Fruit fly (Drosophila melanogaster): ENCODE results near the gene Ir76a.

Ir76a gene

DNA sequence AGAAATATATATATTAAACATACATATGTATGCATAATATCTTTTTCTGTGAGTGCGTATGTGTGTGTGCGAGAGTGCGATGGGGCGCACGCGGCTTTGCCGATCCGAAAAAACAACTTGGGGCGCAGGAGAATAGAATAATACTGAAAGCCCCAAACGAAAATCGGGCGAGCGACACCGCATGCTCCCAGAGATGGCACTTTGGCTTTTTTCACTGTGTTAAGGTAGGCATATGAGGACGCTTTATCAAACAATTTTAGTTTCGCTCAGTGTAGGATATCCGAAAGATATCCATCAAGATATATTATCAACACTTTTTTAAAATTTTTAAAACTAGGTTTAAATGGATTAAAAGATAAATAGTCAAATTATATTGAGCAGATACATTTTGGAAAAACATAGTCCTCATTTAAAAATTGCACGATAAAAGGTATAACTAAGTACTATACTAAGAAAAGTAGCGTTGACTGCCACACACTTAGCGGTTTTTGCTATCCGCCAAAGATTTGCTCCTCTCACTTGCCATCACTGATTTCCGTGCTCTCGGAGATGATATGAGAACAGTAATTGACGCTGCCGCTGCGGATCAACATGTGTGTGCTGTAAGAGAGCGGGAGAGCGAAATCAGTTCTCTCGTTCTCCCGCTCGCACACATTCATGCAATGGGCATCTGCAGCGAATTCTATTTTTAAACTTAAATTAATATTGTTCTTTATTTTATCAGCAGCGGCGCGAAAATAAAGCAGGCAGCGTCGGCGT lies 8.0 kb upstream of the Ir76a start (continued):
- TF ChIP-seq sna (GFP tag; IDR thresholded peaks at IDR 0.05; ENCODE audit: partially characterized antibody) (no peak), Awh (GFP tag; IDR thresholded peaks at IDR 0.05) (no peak), dmrt99B (tag; optimal IDR thresholded peaks at IDR 0.05) (peak; percentile 67), az2 (GFP tag; optimal IDR thresholded peaks at IDR 0.05) (peak; percentile 59), dmrt11E (tag; optimal IDR thresholded peaks at IDR 0.05) (peak; percentile 71), CG12071 (GFP tag; optimal IDR thresholded peaks at IDR 0.05) (no peak), CG6765 (GFP tag; optimal IDR thresholded peaks at IDR 0.05) (peak; percentile 17), CG4360 (GFP tag; IDR thresholded peaks at IDR 0.05) (0 out of 2 replicates have a peak, but pooled peaks have one; percentile 22), tio (GFP tag; optimal IDR thresholded peaks at IDR 0.05) (peak; percentile 66), gsb (GFP tag; IDR thresholded peaks at IDR 0.05) (no peak), CG13287 (GFP tag; IDR thresholded peaks at IDR 0.05; ENCODE audit: partially characterized antibody) (no peak), hb (GFP tag; IDR thresholded peaks at IDR 0.05; ENCODE audit: partially characterized antibody) (no peak), CG32532 (GFP tag; IDR thresholded peaks at IDR 0.05) (peak; percentile 37; the same call in 1 of the 2 replicates), Rfx (GFP tag; IDR thresholded peaks at IDR 0.05) (peak; percentile 56), caup (GFP tag; optimal IDR thresholded peaks at IDR 0.05; ENCODE audit: severe bottlenecking) (peak; percentile 14), CG9932 (GFP tag; IDR thresholded peaks at IDR 0.05) (peak; percentile 71), lmd (GFP tag; IDR thresholded peaks at IDR 0.05) (peak; percentile 69), Jarid2 (GFP tag; optimal IDR thresholded peaks at IDR 0.05) (peak; percentile 85), pan (optimal IDR thresholded peaks at IDR 0.05) (no peak), pan (GFP tag; optimal IDR thresholded peaks at IDR 0.05 in 1 of 2, IDR thresholded peaks at IDR 0.05 in 1 of 2) (no peak), zfh1 (GFP tag; IDR thresholded peaks at IDR 0.05) (peak; percentile 32; the same call in 2 of the 3 replicates), nerfin-2 (GFP tag; IDR thresholded peaks at IDR 0.05; ENCODE audit: partially characterized antibody) (no peak), Adf1 (GFP tag; IDR thresholded peaks at IDR 0.05) (no peak), CG7839 (tag; optimal IDR thresholded peaks at IDR 0.05) (peak; percentile 79), Hsf (GFP tag; optimal IDR thresholded peaks at IDR 0.05) (peak; percentile 65), emc (GFP tag; optimal IDR thresholded peaks at IDR 0.05) (no peak), en (GFP tag; optimal IDR thresholded peaks at IDR 0.05) (peak; percentile 19), CG2712 (tag; optimal IDR thresholded peaks at IDR 0.05) (peak; percentile 75), Med (GFP tag) (peak; percentile 86), trh (GFP tag; optimal IDR thresholded peaks at IDR 0.05) (peak; percentile 22), CG6813 (GFP tag; optimal IDR thresholded peaks at IDR 0.05) (no peak), CG17829 (tag; optimal IDR thresholded peaks at IDR 0.05) (peak; percentile 47), CG17359 (tag; optimal IDR thresholded peaks at IDR 0.05) (peak; percentile 54), CG3726 (GFP tag; IDR thresholded peaks at IDR 0.05) (0 out of 3 replicates have a peak, but pooled peaks have one; percentile 52), Dref (GFP tag; IDR thresholded peaks at IDR 0.05) (no peak), Ssrp (tag; optimal IDR thresholded peaks at IDR 0.05) (peak; percentile 64), CG8478 (optimal IDR thresholded peaks at IDR 0.05) (no peak), CG6175 (GFP tag; IDR thresholded peaks at IDR 0.05) (no peak), CG1024 (GFP tag; IDR thresholded peaks at IDR 0.05) (no peak), MTF-1 (GFP tag; optimal IDR thresholded peaks at IDR 0.05; ENCODE audit: borderline replicate concordance) (no peak), CG42726 (GFP tag; IDR thresholded peaks at IDR 0.05; ENCODE audit: partially characterized antibody) (no peak), CG10654 (GFP tag; optimal IDR thresholded peaks at IDR 0.05) (peak; percentile 61), Hmx (GFP tag; optimal IDR thresholded peaks at IDR 0.05) (peak; percentile 13), Hr78 (GFP tag; optimal IDR thresholded peaks at IDR 0.05) (peak in 1 of 2 experiments; percentile 38), sima (GFP tag; optimal IDR thresholded peaks at IDR 0.05) (no peak), CG32772 (GFP tag; IDR thresholded peaks at IDR 0.05) (no peak), Dfd (GFP tag; optimal IDR thresholded peaks at IDR 0.05) (peak in 1 of 2 experiments; percentile 61), Ets65A (GFP tag) (peak; percentile 96), lov (optimal IDR thresholded peaks at IDR 0.05) (no peak), lov (GFP tag; IDR thresholded peaks at IDR 0.05) (no peak)
